Fruit fly (Drosophila melanogaster) Kc167 (cell line): ENCODE data around the gene CG12398.

Experiments
- Myc ChIP-seq: fragments of >200 bp; optimal IDR thresholded peaks from 2 replicates; lab custom pipeline; 2017; ENCODE audit warnings: missing external identifiers
- Sin3A ChIP-seq: fragments of >200 bp; optimal IDR thresholded peaks from 2 replicates; lab custom pipeline; 2018; ENCODE audit warnings: missing external identifiers
- h ChIP-seq: fragments of >200 bp; optimal IDR thresholded peaks from 3 replicates; lab custom pipeline; 2018; ENCODE audit warnings: missing external identifiers
- insv ChIP-seq: fragments of >200 bp; optimal IDR thresholded peaks from 3 replicates; lab custom pipeline; 2018; ENCODE audit warnings: missing external identifiers
- psq ChIP-seq: fragments of >200 bp; optimal IDR thresholded peaks from 2 replicates; lab custom pipeline; 2017; ENCODE audit warnings: missing external identifiers
- ttk ChIP-seq: sonication (Bioruptor generic); optimal IDR thresholded peaks from 2 replicates; lab custom pipeline; 2017; ENCODE audit warnings: missing external identifiers

The CG12398 gene

dm6 chrX:14946522-14946921 is 32.9 kb upstream of the CG12398 start:
- TF ChIP-seq psq = no peak
- TF ChIP-seq Sin3A (lab: Kevin White, UChicago) = no peak
- TF ChIP-seq h (lab: Kevin White, UChicago) = no peak
- TF ChIP-seq Myc = no peak
- no peak for TF ChIP-seq ttk (lab: Kevin White, UChicago)
- TF ChIP-seq insv (lab: Kevin White, UChicago) = no peak

- TF ChIP-seq Sin3A (lab: Kevin White, UChicago) (no peak), psq (no peak), h (lab: Kevin White, UChicago) (no peak), ttk (lab: Kevin White, UChicago) (no peak), insv (lab: Kevin White, UChicago) (no peak), Myc (no peak)
These were observed 22.6 kb upstream of the CG12398 start for dm6 chrX:14936250-14936649.

- TF ChIP-seq h (lab: Kevin White, UChicago) (no peak), insv (lab: Kevin White, UChicago) (no peak), ttk (lab: Kevin White, UChicago) (no peak), Sin3A (lab: Kevin White, UChicago) (no peak)
These were observed 17.7 kb upstream of the CG12398 start for dm6 chrX:14931296-14931695.

dm6 chrX:14929813-14930212 is 16.2 kb upstream of the CG12398 start:
- TF ChIP-seq ttk (lab: Kevin White, UChicago) (no peak), Myc (no peak), psq (no peak), insv (lab: Kevin White, UChicago) (no peak), Sin3A (lab: Kevin White, UChicago) (no peak), h (lab: Kevin White, UChicago) (no peak)

dm6 chrX:14928844-14929243 is 15.2 kb upstream of the CG12398 start, which contains the start of gene CG32591:
TSS of gene CG32591 (minus strand) at chrX:14928944.
- TF ChIP-seq h (lab: Kevin White, UChicago) (no peak), psq (no peak), Myc (no peak), Sin3A (lab: Kevin White, UChicago) (no peak), ttk (lab: Kevin White, UChicago) (no peak), insv (lab: Kevin White, UChicago) (no peak)

- TF ChIP-seq ttk (lab: Kevin White, UChicago) (no peak), insv (lab: Kevin White, UChicago) (no peak), Sin3A (lab: Kevin White, UChicago) (no peak), Myc (no peak), h (lab: Kevin White, UChicago) (no peak), psq (no peak)
These were observed 9.8 kb upstream of the CG12398 start, which contains the start of gene CG9503 for dm6 chrX:14923277-14924019. TSS of gene CG9503 (minus strand) at chrX:14923493.

- TF ChIP-seq psq = no peak
- TF ChIP-seq Sin3A (lab: Kevin White, UChicago) = no peak
- TF ChIP-seq h (lab: Kevin White, UChicago) = no peak
- TF ChIP-seq insv (lab: Kevin White, UChicago) = no peak
- TF ChIP-seq ttk (lab: Kevin White, UChicago) = no peak
- no peak for TF ChIP-seq Myc
These were observed 9.0 kb upstream of the CG12398 start for dm6 chrX:14922396-14923276.

dm6 chrX:14918750-14919247 is 5.2 kb upstream of the CG12398 start, which contains the start of gene Eo:
TSS of gene Eo (minus strand) at chrX:14918800.
- TF ChIP-seq ttk (lab: Kevin White, UChicago) (no peak), h (lab: Kevin White, UChicago) (no peak), Myc (no peak)

- TF ChIP-seq h (lab: Kevin White, UChicago) (peak; percentile 84), psq (no peak), Sin3A (lab: Kevin White, UChicago) (no peak)
These were observed 2.9 kb downstream of the CG12398 start, which contains the start of gene CG14406 for dm6 chrX:14910464-14911349. TSS of gene CG14406 (minus strand) at chrX:14910845.

- TF ChIP-seq h (lab: Kevin White, UChicago) (no peak), insv (lab: Kevin White, UChicago) (no peak), psq (no peak), Myc (no peak), Sin3A (lab: Kevin White, UChicago) (no peak), ttk (lab: Kevin White, UChicago) (no peak)
These were observed 3.8 kb downstream of the CG12398 start, which contains the start of gene fiz for dm6 chrX:14909658-14910378. TSS of gene fiz (minus strand) at chrX:14909708.
